Fruit fly (Drosophila melanogaster) whole organism, embryonic: ENCODE data around the gene Takl2.

Source experiments
- CG10147 ChIP-seq: fragments of 200-800 bp; sonication (Bioruptor generic); optimal IDR thresholded peaks from 2 replicates; lab custom pipeline; 2019; ENCODE audit warnings: missing biosample characterization, mild to moderate bottlenecking, missing genetic modification characterization, moderate library complexity
- CG10543 ChIP-seq: fragments of 200-800 bp; sonication (Bioruptor generic); optimal IDR thresholded peaks from 3 replicates; lab custom pipeline; 2017; ENCODE audit warnings: missing biosample characterization, mild to moderate bottlenecking, missing genetic modification characterization, moderate library complexity
- CG10565 ChIP-seq: fragments of 200-800 bp; sonication (Bioruptor generic); optimal IDR thresholded peaks from 3 replicates; lab custom pipeline; 2016; ENCODE audit warnings: missing biosample characterization, mild to moderate bottlenecking, missing genetic modification characterization
- CG12104 ChIP-seq: fragments of 200-800 bp; sonication (Bioruptor generic); optimal IDR thresholded peaks from 3 replicates; lab custom pipeline; 2016; ENCODE audit warnings: missing biosample characterization, missing genetic modification characterization
- CG12236 ChIP-seq: fragments of 200-800 bp; sonication (Bioruptor generic); optimal IDR thresholded peaks from 2 replicates; lab custom pipeline; 2016; ENCODE audit warnings: missing biosample characterization, missing genetic modification characterization
- CG12299 ChIP-seq: fragments of 200-800 bp; sonication (Bioruptor generic); optimal IDR thresholded peaks from 2 replicates; lab custom pipeline; 2018; ENCODE audit warnings: missing biosample characterization, mild to moderate bottlenecking, missing genetic modification characterization
- CG14014 ChIP-seq: fragments of 200-800 bp; sonication (Bioruptor generic); IDR thresholded peaks from 2 replicates; pipeline ENCODE4 v1.3.6; 2022; ENCODE audit warnings: missing biosample characterization, missing genetic modification characterization
- CG15073 ChIP-seq: fragments of 200-800 bp; sonication (Bioruptor generic); optimal IDR thresholded peaks from 2 replicates; lab custom pipeline; 2016; ENCODE audit warnings: missing biosample characterization, missing genetic modification characterization
- CG15514 ChIP-seq: fragments of 200-800 bp; sonication (Bioruptor generic); optimal IDR thresholded peaks from 3 replicates; lab custom pipeline; 2017; ENCODE audit warnings: missing biosample characterization, missing genetic modification characterization, mild to moderate bottlenecking, moderate library complexity, missing genetic modification reagents
- CG16779 ChIP-seq: fragments of 200-800 bp; sonication (Bioruptor generic); IDR thresholded peaks from 2 replicates; pipeline ENCODE4 v1.3.6; 2022; ENCODE audit warnings: missing biosample characterization, missing genetic modification characterization
- CG17359 ChIP-seq: fragments of 200-800 bp; sonication (Bioruptor generic); optimal IDR thresholded peaks from 3 replicates; lab custom pipeline; 2018; ENCODE audit warnings: missing biosample characterization, mild to moderate bottlenecking, missing genetic modification characterization, moderate library complexity
- CG17385 ChIP-seq: fragments of 200-800 bp; sonication (Bioruptor generic); optimal IDR thresholded peaks from 3 replicates; lab custom pipeline; 2018; ENCODE audit warnings: missing biosample characterization, mild to moderate bottlenecking, missing genetic modification characterization
- CG17568 ChIP-seq: fragments of 200-800 bp; sonication (Bioruptor generic); optimal IDR thresholded peaks from 2 replicates; lab custom pipeline; 2018; ENCODE audit warnings: missing biosample characterization, mild to moderate bottlenecking, missing genetic modification characterization, moderate library complexity
- CG18599 ChIP-seq: fragments of 200-800 bp; sonication (Bioruptor generic); optimal IDR thresholded peaks from 3 replicates; lab custom pipeline; 2017; ENCODE audit warnings: missing biosample characterization, missing genetic modification characterization, mild to moderate bottlenecking, moderate library complexity, missing genetic modification reagents
- CG18619 ChIP-seq: fragments of 200-800 bp; sonication (Bioruptor generic); optimal IDR thresholded peaks from 3 replicates; lab custom pipeline; 2017; ENCODE audit warnings: missing biosample characterization, mild to moderate bottlenecking, missing genetic modification characterization
- CG2712 ChIP-seq: fragments of 200-800 bp; optimal IDR thresholded peaks from 3 replicates; lab custom pipeline; 2019; ENCODE audit warnings: missing biosample characterization, mild to moderate bottlenecking, missing genetic modification characterization, moderate library complexity
- CG3726 ChIP-seq: fragments of 200-800 bp; sonication (Bioruptor generic); IDR thresholded peaks from 3 replicates; pipeline ENCODE4, ENCODE4 v1.3.6; 2022; ENCODE audit warnings: missing biosample characterization, missing genetic modification characterization
- CG6765 ChIP-seq: fragments of 200-800 bp; sonication (Bioruptor generic); optimal IDR thresholded peaks from 3 replicates; lab custom pipeline; 2017; ENCODE audit warnings: missing biosample characterization, mild to moderate bottlenecking, missing genetic modification characterization
- CG8359 ChIP-seq: fragments of 200-800 bp; sonication (Bioruptor generic); optimal IDR thresholded peaks from 2 replicates; lab custom pipeline; 2017; ENCODE audit warnings: missing biosample characterization, mild to moderate bottlenecking, missing genetic modification characterization, borderline replicate concordance
- CG8944 ChIP-seq: fragments of 200-800 bp; sonication (Bioruptor generic); optimal IDR thresholded peaks from 3 replicates; lab custom pipeline; 2016; ENCODE audit warnings: missing biosample characterization, missing genetic modification characterization
- CG9817 ChIP-seq: fragments of 200-800 bp; sonication (Bioruptor generic); optimal IDR thresholded peaks from 2 replicates; lab custom pipeline; 2018; ENCODE audit warnings: missing biosample characterization, mild to moderate bottlenecking, missing genetic modification characterization, moderate library complexity
- Chrac-16 ChIP-seq: fragments of 200-800 bp; sonication (Bioruptor generic); optimal IDR thresholded peaks from 3 replicates; lab custom pipeline; 2016; ENCODE audit warnings: missing biosample characterization, missing genetic modification characterization
- CrebB ChIP-seq: fragments of 200-800 bp; sonication (Bioruptor generic); optimal IDR thresholded peaks from 3 replicates; lab custom pipeline; 2018; ENCODE audit warnings: missing biosample characterization, mild to moderate bottlenecking, missing genetic modification characterization
- D19A ChIP-seq: fragments of 200-800 bp; optimal IDR thresholded peaks from 3 replicates; lab custom pipeline; 2019; ENCODE audit warnings: missing biosample characterization, mild to moderate bottlenecking, missing genetic modification characterization, moderate library complexity
- ERR ChIP-seq: fragments of 200-800 bp; sonication (Bioruptor generic); optimal IDR thresholded peaks from 2 replicates; lab custom pipeline; 2016; ENCODE audit warnings: missing biosample characterization, missing genetic modification characterization
- HLHmδ ChIP-seq: fragments of 200-800 bp; sonication (Bioruptor generic); optimal IDR thresholded peaks from 2 replicates; lab custom pipeline; 2018; ENCODE audit warnings: missing biosample characterization, mild to moderate bottlenecking, missing genetic modification characterization, moderate library complexity
- Lhr ChIP-seq: fragments of 200-800 bp; sonication (Bioruptor generic); optimal IDR thresholded peaks from 3 replicates; lab custom pipeline; 2017; ENCODE audit warnings: mild to moderate bottlenecking, missing biosample characterization, missing genetic modification reagents, missing genetic modification characterization
- Oli ChIP-seq: fragments of 200-800 bp; sonication (Bioruptor generic); optimal IDR thresholded peaks from 2 replicates; lab custom pipeline; 2018; ENCODE audit warnings: missing biosample characterization, mild to moderate bottlenecking, missing genetic modification characterization, moderate library complexity
- Ravus ChIP-seq: fragments of 200-800 bp; sonication (Bioruptor generic); IDR thresholded peaks from 2 replicates; pipeline ENCODE4 v1.3.6; 2022; ENCODE audit warnings: missing biosample characterization, missing genetic modification characterization
- Sox102F ChIP-seq: fragments of 200-800 bp; sonication (Bioruptor generic); optimal IDR thresholded peaks from 2 replicates; lab custom pipeline; 2018; ENCODE audit warnings: missing biosample characterization, mild to moderate bottlenecking, missing genetic modification characterization, moderate library complexity
- aop ChIP-seq: fragments of 200-800 bp; sonication (Bioruptor generic); IDR thresholded peaks from 2 replicates; pipeline ENCODE4 v1.3.6; 2022; ENCODE audit warnings: missing biosample characterization, missing genetic modification characterization
- bsh ChIP-seq, 2 experiments: fragments of 200-800 bp; sonication (Bioruptor generic); optimal IDR thresholded peaks; 2 replicates each; lab custom pipeline; 2017 to 2018; ENCODE audit warnings: mild to moderate bottlenecking in 2 of 2, missing biosample characterization in 2 of 2, missing genetic modification characterization in 2 of 2, moderate library complexity in 1 of 2
- fd102C ChIP-seq: fragments of 200-800 bp; sonication (Bioruptor generic); optimal IDR thresholded peaks from 2 replicates; lab custom pipeline; 2018; ENCODE audit warnings: missing biosample characterization, mild to moderate bottlenecking, missing genetic modification characterization, moderate library complexity
- fru ChIP-seq: fragments of >200 bp; optimal IDR thresholded peaks from 2 replicates; lab custom pipeline; 2017
- gce ChIP-seq: fragments of 200-800 bp; sonication (Bioruptor generic); IDR thresholded peaks from 3 replicates; pipeline ENCODE4 v1.3.6; 2022; ENCODE audit warnings: missing biosample characterization, missing genetic modification characterization
- gro ChIP-seq: fragments of 200-800 bp; sonication (Bioruptor generic); optimal IDR thresholded peaks from 2 replicates; lab custom pipeline; 2016; ENCODE audit warnings: missing biosample characterization, missing genetic modification characterization
- lbe ChIP-seq: fragments of 200-800 bp; sonication (Bioruptor generic); optimal IDR thresholded peaks from 2 replicates; lab custom pipeline; 2016; ENCODE audit warnings: missing biosample characterization, mild to moderate bottlenecking, missing genetic modification characterization
- luna ChIP-seq: fragments of 200-800 bp; sonication (Bioruptor generic); optimal IDR thresholded peaks from 2 replicates; lab custom pipeline; 2016; ENCODE audit warnings: missing biosample characterization, missing genetic modification characterization
- nmo ChIP-seq: fragments of 200-800 bp; sonication (Bioruptor generic); optimal IDR thresholded peaks from 2 replicates; lab custom pipeline; 2018; ENCODE audit warnings: missing biosample characterization, mild to moderate bottlenecking, missing genetic modification characterization, moderate library complexity
- oc ChIP-seq: fragments of 200-800 bp; sonication (Bioruptor generic); optimal IDR thresholded peaks from 2 replicates; lab custom pipeline; 2018; ENCODE audit warnings: missing biosample characterization, mild to moderate bottlenecking, missing genetic modification characterization, moderate library complexity
- otp ChIP-seq: fragments of 200-800 bp; sonication (Bioruptor generic); IDR thresholded peaks from 3 replicates; pipeline ENCODE4, ENCODE4 v1.3.6; 2022; ENCODE audit warnings: missing biosample characterization, missing genetic modification characterization
- rib ChIP-seq: fragments of 200-800 bp; sonication (Bioruptor generic); IDR thresholded peaks from 2 replicates; pipeline ENCODE4 v1.3.6; 2022; ENCODE audit warnings: missing biosample characterization, missing genetic modification characterization
- shn ChIP-seq: fragments of 200-800 bp; sonication (Bioruptor generic); optimal IDR thresholded peaks from 3 replicates; lab custom pipeline; 2016; ENCODE audit warnings: missing biosample characterization, missing genetic modification characterization
- sima ChIP-seq: fragments of 200-800 bp; sonication (Bioruptor generic); optimal IDR thresholded peaks from 2 replicates; lab custom pipeline; 2016; ENCODE audit warnings: missing biosample characterization, missing genetic modification characterization
- slp2 ChIP-seq: fragments of 200-800 bp; sonication (Bioruptor generic); optimal IDR thresholded peaks from 2 replicates; lab custom pipeline; 2016; ENCODE audit warnings: missing biosample characterization, missing genetic modification characterization
- sqz ChIP-seq: fragments of 200-800 bp; sonication (Bioruptor generic); optimal IDR thresholded peaks from 3 replicates; lab custom pipeline; 2018; ENCODE audit warnings: missing biosample characterization, mild to moderate bottlenecking, missing genetic modification characterization
- tx ChIP-seq: fragments of 200-800 bp; sonication (Bioruptor generic); optimal IDR thresholded peaks from 2 replicates; lab custom pipeline; 2016; ENCODE audit warnings: missing biosample characterization, missing genetic modification characterization
- z ChIP-seq: fragments of 200-800 bp; sonication (Bioruptor generic); IDR thresholded peaks from 3 replicates; pipeline ENCODE4 v1.3.6; 2022; ENCODE audit warnings: missing biosample characterization, missing genetic modification characterization
- zen ChIP-seq: fragments of 200-800 bp; sonication (Bioruptor generic); optimal IDR thresholded peaks from 3 replicates; lab custom pipeline; 2018; ENCODE audit warnings: missing biosample characterization, mild to moderate bottlenecking, missing genetic modification characterization, moderate library complexity

Gene Takl2

dm6 chr3R:22684044-22684947, 49.4 kb downstream of the Takl2 start (continued):
- no peak for TF ChIP-seq Oli (tag; lab: Kevin White, UChicago)
- no peak for TF ChIP-seq rib
- no peak for TF ChIP-seq CG6765 (GFP tag; lab: Kevin White, UChicago)
- peak; percentile 30 for TF ChIP-seq CG10543 (GFP tag; lab: Kevin White, UChicago)
- TF ChIP-seq Chrac-16 (GFP tag; lab: Kevin White, UChicago): no peak
- TF ChIP-seq sima (GFP tag; lab: Kevin White, UChicago): no peak
- TF ChIP-seq CG18619 (GFP tag; lab: Kevin White, UChicago): no peak
- no peak for TF ChIP-seq aop
- no peak for TF ChIP-seq CG9817 (tag; lab: Kevin White, UChicago)
- no peak for TF ChIP-seq HLHmδ (GFP tag; lab: Kevin White, UChicago)
- TF ChIP-seq CrebB (tag; lab: Kevin White, UChicago): no peak
- TF ChIP-seq z (GFP tag; lab: Robert Waterston, UW): 0 out of 3 replicates have a peak, but pooled peaks have one; percentile 46
- TF ChIP-seq CG8944 (GFP tag; lab: Kevin White, UChicago): no peak
- no peak for TF ChIP-seq fru
- TF ChIP-seq gce (GFP tag; lab: Robert Waterston, UW): no peak
- no peak for TF ChIP-seq gro (GFP tag; lab: Kevin White, UChicago)
- no peak for TF ChIP-seq CG14014
- no peak for TF ChIP-seq CG15514
- TF ChIP-seq shn (GFP tag; lab: Kevin White, UChicago): no peak
- no peak for TF ChIP-seq D19A (tag; lab: Kevin White, UChicago)
- no peak for TF ChIP-seq luna (GFP tag; lab: Kevin White, UChicago)
- no peak for TF ChIP-seq sqz (GFP tag; lab: Kevin White, UChicago)
- TF ChIP-seq CG12299 (tag; lab: Kevin White, UChicago): no peak
- no peak for TF ChIP-seq ERR (GFP tag; lab: Kevin White, UChicago)
- no peak for TF ChIP-seq CG3726 (GFP tag; lab: Robert Waterston, UW)
- TF ChIP-seq nmo (GFP tag; lab: Kevin White, UChicago): no peak
- TF ChIP-seq CG17568 (GFP tag; lab: Kevin White, UChicago): no peak
- no peak for TF ChIP-seq oc
- no peak for TF ChIP-seq CG15073 (GFP tag; lab: Kevin White, UChicago)
- TF ChIP-seq otp (GFP tag; lab: Robert Waterston, UW): no peak
- no peak for TF ChIP-seq CG12236
- TF ChIP-seq CG18599 (GFP tag; lab: Kevin White, UChicago): peak; percentile 6
- no peak for TF ChIP-seq lbe (GFP tag; lab: Kevin White, UChicago)
- no peak for TF ChIP-seq slp2
- TF ChIP-seq fd102C (GFP tag; lab: Kevin White, UChicago): no peak
- no peak for TF ChIP-seq CG12104 (GFP tag; lab: Kevin White, UChicago)
- TF ChIP-seq CG8359: no peak
- no peak for TF ChIP-seq bsh (GFP tag; optimal IDR thresholded peaks at IDR 0.05; lab: Kevin White, UChicago)
- TF ChIP-seq zen: no peak
- TF ChIP-seq CG10565 (GFP tag; lab: Kevin White, UChicago): no peak
- TF ChIP-seq CG16779 (GFP tag; lab: Robert Waterston, UW): no peak
- TF ChIP-seq Ravus (GFP tag; lab: Robert Waterston, UW): no peak
- TF ChIP-seq Lhr: no peak
- no peak for TF ChIP-seq tx (GFP tag; lab: Kevin White, UChicago)
- TF ChIP-seq CG17359: no peak
- no peak for TF ChIP-seq CG2712 (tag; lab: Kevin White, UChicago)
- no peak for TF ChIP-seq CG10147
- no peak for TF ChIP-seq CG17385 (GFP tag; lab: Kevin White, UChicago)
- no peak for TF ChIP-seq Sox102F
